Fruit fly (Drosophila melanogaster): ENCODE data around the gene Abl.

DNA sequence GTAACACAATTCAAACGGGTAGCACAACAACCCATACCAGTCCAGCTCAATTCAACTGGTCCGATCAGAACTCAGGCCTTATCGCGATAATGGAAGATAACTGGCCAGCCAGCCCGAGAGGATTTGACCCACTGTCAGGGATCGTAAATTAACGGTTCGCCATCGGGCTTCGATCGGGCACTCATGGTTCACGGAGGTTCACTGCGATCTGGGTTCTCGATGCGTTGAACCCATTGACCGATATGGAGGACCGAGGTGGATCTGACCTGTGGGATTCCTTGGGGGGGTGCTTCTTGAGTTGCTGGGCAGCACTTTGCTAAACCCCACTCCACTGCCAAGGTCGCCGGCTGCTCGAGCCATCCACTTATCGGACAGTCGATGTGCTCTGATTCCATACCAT is 21.1 kb upstream of the Abl start:
- TF ChIP-seq usp (GFP tag; optimal IDR thresholded peaks at IDR 0.05) (no peak), Dfd (GFP tag; optimal IDR thresholded peaks at IDR 0.05) (no peak), jim (GFP tag; optimal IDR thresholded peaks at IDR 0.05) (no peak), pan (optimal IDR thresholded peaks at IDR 0.05) (no peak), psq (GFP tag; optimal IDR thresholded peaks at IDR 0.05) (no peak), br (GFP tag; optimal IDR thresholded peaks at IDR 0.05) (no peak), Rel (GFP tag; optimal IDR thresholded peaks at IDR 0.05) (no peak), Rel (tag; optimal IDR thresholded peaks at IDR 0.05) (no peak), Mio (GFP tag; optimal IDR thresholded peaks at IDR 0.05) (no peak), dmrt93B (GFP tag; optimal IDR thresholded peaks at IDR 0.05) (no peak), GATAd (GFP tag; optimal IDR thresholded peaks at IDR 0.05) (no peak), Sp1 (GFP tag; optimal IDR thresholded peaks at IDR 0.05) (no peak), dl (GFP tag; optimal IDR thresholded peaks at IDR 0.05; ENCODE audit: insufficient read depth in 1 of 2, partially characterized antibody in 2 of 2) (no peak)

Data from whole organism, wandering third instar larva.